Worm (Caenorhabditis elegans): ENCODE results near the gene math-25.

DNA sequence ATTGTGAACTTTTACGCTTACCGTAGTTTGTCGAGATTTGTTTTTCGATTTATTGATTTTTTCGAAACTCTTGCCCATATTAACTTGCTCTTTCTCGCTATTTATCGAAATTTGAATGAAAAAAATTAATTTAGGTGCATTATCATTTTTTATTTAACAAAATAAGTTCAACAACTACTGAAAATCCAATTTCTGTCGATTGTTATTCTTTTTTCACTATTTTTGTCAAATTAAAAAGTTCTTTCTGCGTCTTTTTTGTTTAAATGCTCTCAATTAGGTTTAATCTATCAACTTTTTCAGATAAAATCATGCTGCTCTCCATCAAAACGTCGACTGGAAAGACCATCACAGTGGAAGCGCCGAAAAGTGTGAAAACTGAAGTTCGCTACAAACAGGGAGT, 30.3 kb downstream of the math-25 start, which contains the start of gene F52C6.2:
- TF ChIP-seq lsy-2 (tag; optimal IDR thresholded peaks at IDR 0.05), result no peak
- TF ChIP-seq aly-2 (tag; optimal IDR thresholded peaks at IDR 0.05), result no peak
- TF ChIP-seq ama-1 (optimal IDR thresholded peaks at IDR 0.05), result no peak
- no peak for TF ChIP-seq nhr-11 (tag; optimal IDR thresholded peaks at IDR 0.05)
- TF ChIP-seq elt-3 (tag; optimal IDR thresholded peaks at IDR 0.05), result no peak

Measured in whole organism, L1 larva.